Fruit fly (Drosophila melanogaster) whole organism, embryonic: ENCODE measurements around the gene Sec13.

Source experiments
- ATbp ChIP-seq: fragments of 200-800 bp; sonication (Bioruptor generic); optimal IDR thresholded peaks from 2 replicates; lab custom pipeline; 2017; ENCODE audit warnings: missing biosample characterization, mild to moderate bottlenecking, missing genetic modification characterization, missing genetic modification reagents
- BEAF-32 ChIP-seq: fragments of 200-800 bp; sonication (Bioruptor generic); optimal IDR thresholded peaks from 3 replicates; lab custom pipeline; 2017; ENCODE audit warnings: missing biosample characterization, missing genetic modification characterization, mild to moderate bottlenecking, moderate library complexity, missing genetic modification reagents
- Bdp1 ChIP-seq: fragments of 200-800 bp; sonication (Bioruptor generic); optimal IDR thresholded peaks from 3 replicates; lab custom pipeline; 2016; ENCODE audit warnings: missing biosample characterization, missing genetic modification characterization
- BtbVII ChIP-seq: fragments of 200-800 bp; sonication (Bioruptor generic); optimal IDR thresholded peaks from 3 replicates; lab custom pipeline; 2017; ENCODE audit warnings: missing biosample characterization, mild to moderate bottlenecking, missing genetic modification characterization
- CG10431 ChIP-seq: fragments of 200-800 bp; sonication (Bioruptor generic); optimal IDR thresholded peaks from 3 replicates; lab custom pipeline; 2018; ENCODE audit warnings: missing biosample characterization, mild to moderate bottlenecking, missing genetic modification characterization
- CG12155 ChIP-seq: fragments of 200-800 bp; sonication (Bioruptor generic); optimal IDR thresholded peaks from 3 replicates; lab custom pipeline; 2016; ENCODE audit warnings: missing biosample characterization, missing genetic modification characterization
- CG12299 ChIP-seq: fragments of 200-800 bp; sonication (Bioruptor generic); optimal IDR thresholded peaks from 2 replicates; lab custom pipeline; 2018; ENCODE audit warnings: missing biosample characterization, mild to moderate bottlenecking, missing genetic modification characterization
- CG13775 ChIP-seq: fragments of 200-800 bp; sonication (Bioruptor generic); optimal IDR thresholded peaks from 3 replicates; lab custom pipeline; 2017; ENCODE audit warnings: missing biosample characterization, mild to moderate bottlenecking, missing genetic modification characterization
- CG13894 ChIP-seq: fragments of 200-800 bp; sonication (Bioruptor generic); optimal IDR thresholded peaks from 3 replicates; lab custom pipeline; 2018; ENCODE audit warnings: missing biosample characterization, mild to moderate bottlenecking, missing genetic modification characterization, moderate library complexity
- CG18599 ChIP-seq: fragments of 200-800 bp; sonication (Bioruptor generic); optimal IDR thresholded peaks from 3 replicates; lab custom pipeline; 2017; ENCODE audit warnings: missing biosample characterization, missing genetic modification characterization, mild to moderate bottlenecking, moderate library complexity, missing genetic modification reagents
- CG18619 ChIP-seq: fragments of 200-800 bp; sonication (Bioruptor generic); optimal IDR thresholded peaks from 3 replicates; lab custom pipeline; 2017; ENCODE audit warnings: missing biosample characterization, mild to moderate bottlenecking, missing genetic modification characterization
- CG18764 ChIP-seq: fragments of 200-800 bp; sonication (Bioruptor generic); optimal IDR thresholded peaks from 3 replicates; lab custom pipeline; 2016; ENCODE audit warnings: missing biosample characterization, missing genetic modification characterization
- CG31365 ChIP-seq: fragments of 200-800 bp; sonication (Bioruptor generic); optimal IDR thresholded peaks from 2 replicates; lab custom pipeline; 2018; ENCODE audit warnings: missing biosample characterization, mild to moderate bottlenecking, missing genetic modification characterization
- CG31441 ChIP-seq: fragments of 200-800 bp; sonication (Bioruptor generic); IDR thresholded peaks from 2 replicates; pipeline ENCODE4 v1.3.6; 2022; ENCODE audit warnings: missing biosample characterization, missing genetic modification characterization
- CG42726 ChIP-seq: fragments of 200-800 bp; sonication (Bioruptor generic); IDR thresholded peaks from 2 replicates; pipeline ENCODE4 v1.3.6; 2022; ENCODE audit warnings: missing biosample characterization, missing genetic modification characterization; ENCODE audit not compliant: partially characterized antibody
- CG7271 ChIP-seq: fragments of 200-800 bp; sonication (Bioruptor generic); optimal IDR thresholded peaks from 2 replicates; lab custom pipeline; 2018; ENCODE audit warnings: missing biosample characterization, mild to moderate bottlenecking, missing genetic modification characterization, moderate library complexity
- CG7786 ChIP-seq: fragments of 200-800 bp; sonication (Bioruptor generic); optimal IDR thresholded peaks from 2 replicates; lab custom pipeline; 2016; ENCODE audit warnings: missing biosample characterization, missing genetic modification characterization
- CG9609 ChIP-seq: fragments of 200-800 bp; sonication (Bioruptor generic); optimal IDR thresholded peaks from 3 replicates; lab custom pipeline; 2016; ENCODE audit warnings: missing biosample characterization, missing genetic modification characterization
- CG9727 ChIP-seq: fragments of 200-800 bp; sonication (Bioruptor generic); optimal IDR thresholded peaks from 3 replicates; lab custom pipeline; 2017; ENCODE audit warnings: missing biosample characterization, mild to moderate bottlenecking, missing genetic modification characterization
- CoRest ChIP-seq: fragments of 200-800 bp; sonication (Bioruptor generic); optimal IDR thresholded peaks from 3 replicates; lab custom pipeline; 2018; ENCODE audit warnings: missing biosample characterization, mild to moderate bottlenecking, missing genetic modification characterization, moderate library complexity
- Deaf1 ChIP-seq: fragments of 200-800 bp; optimal IDR thresholded peaks from 3 replicates; lab custom pipeline; 2019; ENCODE audit warnings: missing biosample characterization, mild to moderate bottlenecking, missing genetic modification characterization, moderate library complexity
- Hr78 ChIP-seq, 2 experiments: fragments of 200-800 bp in 1 of 2; fragments of >200 bp in 1 of 2; sonication (Bioruptor generic) in 1 of 2; optimal IDR thresholded peaks; 2 replicates each; lab custom pipeline; 2017 to 2019; ENCODE audit warnings: missing biosample characterization in 2 of 2, missing genetic modification characterization in 2 of 2, mild to moderate bottlenecking in 1 of 2, moderate library complexity in 1 of 2
- Mrtf ChIP-seq: fragments of 200-800 bp; sonication (Bioruptor generic); IDR thresholded peaks from 3 replicates; pipeline ENCODE4 v1.3.6; 2022; ENCODE audit warnings: missing biosample characterization, missing genetic modification characterization
- Myb ChIP-seq: fragments of 200-800 bp; sonication (Bioruptor generic); optimal IDR thresholded peaks from 2 replicates; lab custom pipeline; 2016; ENCODE audit warnings: missing biosample characterization, missing genetic modification characterization
- Six4 ChIP-seq: fragments of 200-800 bp; sonication (Bioruptor generic); optimal IDR thresholded peaks from 2 replicates; lab custom pipeline; 2016; ENCODE audit warnings: missing biosample characterization, missing genetic modification characterization
- Tbp ChIP-seq: fragments of >200 bp; optimal IDR thresholded peaks from 2 replicates; lab custom pipeline; 2018; ENCODE audit warnings: missing biosample characterization, missing genetic modification characterization
- Trl ChIP-seq, 3 experiments: fragments of >200 bp in 2 of 3; fragments of 200-800 bp in 1 of 3; sonication (Bioruptor generic) in 1 of 3; optimal IDR thresholded peaks; 2 replicates in 1 of 3; 3 replicates in 2 of 3; lab custom pipeline; 2016 to 2017; ENCODE audit warnings: missing biosample characterization in 1 of 3, missing genetic modification characterization in 1 of 3
- Usf ChIP-seq: fragments of 200-800 bp; sonication (Bioruptor generic); optimal IDR thresholded peaks from 2 replicates; lab custom pipeline; 2017; ENCODE audit warnings: missing genotype, missing biosample characterization, missing genetic modification characterization
- ap ChIP-seq: fragments of 200-800 bp; sonication (Bioruptor generic); IDR thresholded peaks from 2 replicates; pipeline ENCODE4 v1.3.6; 2022; ENCODE audit warnings: missing biosample characterization, missing genetic modification characterization
- ash1 ChIP-seq: fragments of 200-800 bp; sonication (Bioruptor generic); optimal IDR thresholded peaks from 2 replicates; lab custom pipeline; 2018; ENCODE audit warnings: missing biosample characterization, mild to moderate bottlenecking, missing genetic modification characterization
- bbx ChIP-seq: fragments of 200-800 bp; sonication (Bioruptor generic); IDR thresholded peaks from 2 replicates; pipeline ENCODE4 v1.3.6; 2022; ENCODE audit warnings: missing biosample characterization, missing genetic modification characterization; ENCODE audit not compliant: partially characterized antibody
- bsh ChIP-seq, 2 experiments: fragments of 200-800 bp; sonication (Bioruptor generic); optimal IDR thresholded peaks; 2 replicates each; lab custom pipeline; 2017 to 2018; ENCODE audit warnings: mild to moderate bottlenecking in 2 of 2, missing biosample characterization in 2 of 2, missing genetic modification characterization in 2 of 2, moderate library complexity in 1 of 2
- btn ChIP-seq: fragments of 200-800 bp; sonication (Bioruptor generic); optimal IDR thresholded peaks from 2 replicates; lab custom pipeline; 2016; ENCODE audit warnings: missing biosample characterization, missing genetic modification characterization
- ci ChIP-seq: fragments of 200-800 bp; sonication (Bioruptor generic); IDR thresholded peaks from 3 replicates; pipeline ENCODE4 v1.3.6; 2022; ENCODE audit warnings: missing biosample characterization, missing genetic modification characterization
- dimm ChIP-seq: fragments of 200-800 bp; sonication (Bioruptor generic); IDR thresholded peaks from 2 replicates; pipeline ENCODE4 v1.3.6; 2022; ENCODE audit warnings: missing biosample characterization, missing genetic modification characterization
- dmrt11E ChIP-seq: fragments of 200-800 bp; sonication (Bioruptor generic); optimal IDR thresholded peaks from 3 replicates; lab custom pipeline; 2018; ENCODE audit warnings: missing biosample characterization, mild to moderate bottlenecking, missing genetic modification characterization, moderate library complexity
- eve ChIP-seq, 2 experiments: fragments of >200 bp; optimal IDR thresholded peaks; 2 replicates each; lab custom pipeline; 2017; ENCODE audit warnings: missing biosample characterization in 2 of 2, missing genetic modification characterization in 2 of 2
- fd3F ChIP-seq: fragments of 200-800 bp; sonication (Bioruptor generic); optimal IDR thresholded peaks from 2 replicates; lab custom pipeline; 2018; ENCODE audit warnings: missing biosample characterization, mild to moderate bottlenecking, missing genetic modification characterization, moderate library complexity
- fd96Cb ChIP-seq: fragments of 200-800 bp; sonication (Bioruptor generic); optimal IDR thresholded peaks from 2 replicates; lab custom pipeline; 2018; ENCODE audit warnings: missing biosample characterization, mild to moderate bottlenecking, missing genetic modification characterization, moderate library complexity
- gfzf ChIP-seq: fragments of 200-800 bp; sonication (Bioruptor generic); optimal IDR thresholded peaks from 2 replicates; lab custom pipeline; 2016; ENCODE audit warnings: missing biosample characterization, mild to moderate bottlenecking, missing genetic modification characterization, moderate library complexity
- hb ChIP-seq: fragments of 200-800 bp; sonication (Bioruptor generic); IDR thresholded peaks from 3 replicates; pipeline ENCODE4 v1.3.6; 2022; ENCODE audit warnings: missing biosample characterization, missing genetic modification characterization; ENCODE audit not compliant: partially characterized antibody
- ken ChIP-seq: fragments of 200-800 bp; sonication (Bioruptor generic); IDR thresholded peaks from 3 replicates; pipeline ENCODE4 v1.3.6; 2022; ENCODE audit warnings: missing biosample characterization, missing genetic modification characterization
- pb ChIP-seq: fragments of 200-800 bp; sonication (Bioruptor generic); optimal IDR thresholded peaks from 3 replicates; lab custom pipeline; 2016; ENCODE audit warnings: missing biosample characterization, missing genetic modification characterization
- peb ChIP-seq: fragments of 200-800 bp; sonication (Bioruptor generic); IDR thresholded peaks from 2 replicates; pipeline ENCODE4 v1.3.6; 2022; ENCODE audit warnings: missing biosample characterization, missing genetic modification characterization
- run ChIP-seq: fragments of 200-800 bp; sonication (Bioruptor generic); optimal IDR thresholded peaks from 3 replicates; lab custom pipeline; 2018; ENCODE audit warnings: missing biosample characterization, mild to moderate bottlenecking, missing genetic modification characterization
- sd ChIP-seq: fragments of 200-800 bp; sonication (Bioruptor generic); optimal IDR thresholded peaks from 3 replicates; lab custom pipeline; 2018; ENCODE audit warnings: missing biosample characterization, mild to moderate bottlenecking, missing genetic modification characterization, moderate library complexity
- stwl ChIP-seq: fragments of 200-800 bp; sonication (Bioruptor generic); optimal IDR thresholded peaks from 3 replicates; lab custom pipeline; 2018; ENCODE audit warnings: missing biosample characterization, mild to moderate bottlenecking, missing genetic modification characterization, moderate library complexity
- tna ChIP-seq: fragments of 200-800 bp; sonication (Bioruptor generic); IDR thresholded peaks from 2 replicates; pipeline ENCODE4 v1.3.6; 2022; ENCODE audit warnings: missing biosample characterization, missing genetic modification characterization; ENCODE audit not compliant: partially characterized antibody
- trh ChIP-seq: fragments of 200-800 bp; sonication (Bioruptor generic); optimal IDR thresholded peaks from 2 replicates; lab custom pipeline; 2016; ENCODE audit warnings: missing biosample characterization, missing genetic modification characterization
- z ChIP-seq: fragments of 200-800 bp; sonication (Bioruptor generic); IDR thresholded peaks from 3 replicates; pipeline ENCODE4 v1.3.6; 2022; ENCODE audit warnings: missing biosample characterization, missing genetic modification characterization

Gene Sec13

DNA sequence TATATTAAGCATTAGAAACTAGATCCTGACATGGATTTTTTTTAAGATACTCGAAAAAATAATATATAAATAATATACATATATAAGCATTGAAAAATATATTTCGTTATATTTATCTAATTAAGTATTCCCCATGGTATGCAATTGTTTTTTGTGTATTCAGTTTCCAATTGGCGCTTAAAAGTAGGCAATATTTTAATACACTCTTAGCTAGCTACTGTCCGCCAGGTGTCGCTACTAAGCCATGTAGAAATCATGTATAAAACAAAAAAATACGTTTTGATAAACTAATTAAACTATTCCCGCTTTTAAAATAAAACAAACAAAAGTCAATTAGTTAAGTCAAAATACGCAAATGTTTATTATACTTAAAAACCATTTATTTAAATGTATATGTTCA lies 24.8 kb upstream of the Sec13 start (continued):
- no peak for TF ChIP-seq CG18599 (GFP tag; lab: Kevin White, UChicago)
- peak; percentile 32 for TF ChIP-seq CG13775 (GFP tag; lab: Kevin White, UChicago)
- TF ChIP-seq sd (tag; lab: Kevin White, UChicago) = no peak
- TF ChIP-seq CG7786 (GFP tag; lab: Kevin White, UChicago) = no peak
- peak; percentile 75; the same call in 2 of the 3 replicates for TF ChIP-seq ci (GFP tag; lab: Robert Waterston, UW)
- peak; percentile 40 for TF ChIP-seq CG18764 (GFP tag; lab: Kevin White, UChicago)
- peak; percentile 14 for TF ChIP-seq Deaf1 (tag; lab: Kevin White, UChicago)
- TF ChIP-seq Tbp (GFP tag; lab: Kevin White, UChicago) = no peak
- TF ChIP-seq CG31365 (tag; lab: Kevin White, UChicago) = no peak
- TF ChIP-seq dimm = no peak
- peak; percentile 72 for TF ChIP-seq CG31441 (GFP tag; lab: Robert Waterston, UW)
- TF ChIP-seq Six4 = peak; percentile 21
- TF ChIP-seq CG9609 (GFP tag; lab: Kevin White, UChicago) = no peak
- peak; percentile 35 for TF ChIP-seq fd96Cb (tag; lab: Kevin White, UChicago)
- TF ChIP-seq CG12299 (tag; lab: Kevin White, UChicago) = no peak
- no peak for TF ChIP-seq CG13894 (tag; lab: Kevin White, UChicago)
- TF ChIP-seq CG12155 = no peak
- TF ChIP-seq Mrtf (GFP tag; lab: Robert Waterston, UW) = no peak
- no peak for TF ChIP-seq BEAF-32
- TF ChIP-seq gfzf (GFP tag; lab: Kevin White, UChicago) = no peak
- no peak for TF ChIP-seq ash1
- peak; percentile 23 for TF ChIP-seq BtbVII (GFP tag; lab: Kevin White, UChicago)
- TF ChIP-seq btn (GFP tag; lab: Kevin White, UChicago) = peak; percentile 1
- no peak for TF ChIP-seq tna (GFP tag; lab: Robert Waterston, UW)
- TF ChIP-seq Usf (GFP tag; lab: Kevin White, UChicago) = no peak
- TF ChIP-seq CG18619 (GFP tag; lab: Kevin White, UChicago) = peak; percentile 50
- TF ChIP-seq CoRest = peak; percentile 13
- no peak for TF ChIP-seq CG42726
- TF ChIP-seq z (GFP tag; lab: Robert Waterston, UW) = no peak
- no peak for TF ChIP-seq Myb
- no peak for TF ChIP-seq Hr78 (GFP tag; optimal IDR thresholded peaks at IDR 0.05; lab: Kevin White, UChicago)
- no peak for TF ChIP-seq hb
- peak in 1 of 2 experiments; percentile 61 for TF ChIP-seq bsh (GFP tag; optimal IDR thresholded peaks at IDR 0.05; lab: Kevin White, UChicago)
- TF ChIP-seq ken (GFP tag; lab: Robert Waterston, UW) = no peak
- peak; percentile 73 for TF ChIP-seq stwl
- no peak for TF ChIP-seq Bdp1
- TF ChIP-seq peb (GFP tag; lab: Robert Waterston, UW) = no peak
- TF ChIP-seq eve (GFP tag; optimal IDR thresholded peaks at IDR 0.05; lab: Kevin White, UChicago) = no peak
- peak; percentile 37 for TF ChIP-seq CG7271
- peak; percentile 57 for TF ChIP-seq dmrt11E (tag; lab: Kevin White, UChicago)
- no peak for TF ChIP-seq trh (GFP tag; lab: Kevin White, UChicago)
- TF ChIP-seq Trl (optimal IDR thresholded peaks at IDR 0.05; lab: Kevin White, UChicago) = no peak
- TF ChIP-seq Trl (GFP tag; optimal IDR thresholded peaks at IDR 0.05; lab: Kevin White, UChicago) = no peak
- 0 out of 2 replicates have a peak, but pooled peaks have one; percentile 13 for TF ChIP-seq ap (GFP tag; lab: Robert Waterston, UW)
- TF ChIP-seq CG10431 (GFP tag; lab: Kevin White, UChicago) = peak; percentile 57
- TF ChIP-seq pb = peak; percentile 13
- TF ChIP-seq bbx (GFP tag; lab: Robert Waterston, UW) = no peak
- peak; percentile 43 for TF ChIP-seq CG9727 (GFP tag; lab: Kevin White, UChicago)
- peak; percentile 21 for TF ChIP-seq ATbp (GFP tag; lab: Kevin White, UChicago)
- TF ChIP-seq run (tag; lab: Kevin White, UChicago) = no peak
- TF ChIP-seq fd3F (GFP tag; lab: Kevin White, UChicago) = peak; percentile 14
